Worm (Caenorhabditis elegans): ENCODE data around the gene Y105C5B.5.

ce11 chrIV:15894133-15894532, 6.9 kb downstream of the Y105C5B.5 start, which contains the start of gene srv-14:
- TF ChIP-seq dve-1 (tag; optimal IDR thresholded peaks at IDR 0.05) (no peak), ceh-18 (tag; optimal IDR thresholded peaks at IDR 0.05) (no peak), pqm-1 (tag; optimal IDR thresholded peaks at IDR 0.05) (no peak), nhr-11 (tag; optimal IDR thresholded peaks at IDR 0.05) (no peak)

Data from whole organism, late embryonic.